Fruit fly (Drosophila melanogaster) whole organism, embryonic: ENCODE measurements around the gene CG46310.

Experiments used
- B-H2 ChIP-seq: fragments of 200-800 bp; sonication (Bioruptor generic); optimal IDR thresholded peaks from 2 replicates; lab custom pipeline; 2018; ENCODE audit warnings: missing biosample characterization, mild to moderate bottlenecking, missing genetic modification characterization
- CG10267 ChIP-seq: fragments of 200-800 bp; sonication (Bioruptor generic); optimal IDR thresholded peaks from 2 replicates; lab custom pipeline; 2018; ENCODE audit warnings: missing biosample characterization, mild to moderate bottlenecking, missing genetic modification characterization, moderate library complexity
- CG10321 ChIP-seq: fragments of 200-800 bp; sonication (Bioruptor generic); IDR thresholded peaks from 2 replicates; pipeline ENCODE4 v1.3.6; 2022; ENCODE audit warnings: missing biosample characterization, missing genetic modification characterization
- CG11504 ChIP-seq: fragments of 200-800 bp; sonication (Bioruptor generic); optimal IDR thresholded peaks from 3 replicates; lab custom pipeline; 2019; ENCODE audit warnings: missing biosample characterization, mild to moderate bottlenecking, missing genetic modification characterization, moderate library complexity
- CG12219 ChIP-seq: fragments of 200-800 bp; sonication (Bioruptor generic); optimal IDR thresholded peaks from 3 replicates; lab custom pipeline; 2018; ENCODE audit warnings: missing biosample characterization, mild to moderate bottlenecking, missing genetic modification characterization
- CG12659 ChIP-seq: fragments of 200-800 bp; sonication (Bioruptor generic); optimal IDR thresholded peaks from 3 replicates; lab custom pipeline; 2017; ENCODE audit warnings: mild to moderate bottlenecking, missing biosample characterization, missing genetic modification reagents, missing genetic modification characterization
- CG12769 ChIP-seq: fragments of 200-800 bp; sonication (Bioruptor generic); optimal IDR thresholded peaks from 2 replicates; lab custom pipeline; 2019; ENCODE audit warnings: missing biosample characterization, mild to moderate bottlenecking, missing genetic modification characterization, moderate library complexity
- CG13624 ChIP-seq: fragments of 200-800 bp; sonication (Bioruptor generic); optimal IDR thresholded peaks from 2 replicates; lab custom pipeline; 2016; ENCODE audit warnings: missing biosample characterization, missing genetic modification characterization
- CG13775 ChIP-seq: fragments of 200-800 bp; sonication (Bioruptor generic); optimal IDR thresholded peaks from 3 replicates; lab custom pipeline; 2017; ENCODE audit warnings: missing biosample characterization, mild to moderate bottlenecking, missing genetic modification characterization
- CG15269 ChIP-seq: fragments of 200-800 bp; sonication (Bioruptor generic); optimal IDR thresholded peaks from 2 replicates; lab custom pipeline; 2018; ENCODE audit warnings: missing biosample characterization, mild to moderate bottlenecking, missing genetic modification characterization, moderate library complexity
- CG1792 ChIP-seq: fragments of 200-800 bp; sonication (Bioruptor generic); optimal IDR thresholded peaks from 2 replicates; lab custom pipeline; 2016; ENCODE audit warnings: missing biosample characterization, missing genetic modification characterization
- CG2712 ChIP-seq: fragments of 200-800 bp; optimal IDR thresholded peaks from 3 replicates; lab custom pipeline; 2019; ENCODE audit warnings: missing biosample characterization, mild to moderate bottlenecking, missing genetic modification characterization, moderate library complexity
- CG32772 ChIP-seq: fragments of 200-800 bp; sonication (Bioruptor generic); IDR thresholded peaks from 2 replicates; pipeline ENCODE4 v1.3.6; 2022; ENCODE audit warnings: missing biosample characterization, missing genetic modification characterization
- CG34224 ChIP-seq: fragments of 200-800 bp; sonication (Bioruptor generic); IDR thresholded peaks from 3 replicates; pipeline ENCODE4 v1.3.6; 2022; ENCODE audit warnings: missing biosample characterization, missing genetic modification characterization; ENCODE audit not compliant: partially characterized antibody
- CG3726 ChIP-seq: fragments of 200-800 bp; sonication (Bioruptor generic); IDR thresholded peaks from 3 replicates; pipeline ENCODE4, ENCODE4 v1.3.6; 2022; ENCODE audit warnings: missing biosample characterization, missing genetic modification characterization
- CG5245 ChIP-seq: fragments of 200-800 bp; sonication (Bioruptor generic); optimal IDR thresholded peaks from 3 replicates; lab custom pipeline; 2016; ENCODE audit warnings: missing biosample characterization, missing genetic modification characterization
- CG6175 ChIP-seq: fragments of 200-800 bp; sonication (Bioruptor generic); IDR thresholded peaks from 3 replicates; pipeline ENCODE4 v1.3.6; 2022; ENCODE audit warnings: missing biosample characterization, missing genetic modification characterization
- D19A ChIP-seq: fragments of 200-800 bp; optimal IDR thresholded peaks from 3 replicates; lab custom pipeline; 2019; ENCODE audit warnings: missing biosample characterization, mild to moderate bottlenecking, missing genetic modification characterization, moderate library complexity
- Dp ChIP-seq: fragments of 200-800 bp; sonication (Bioruptor generic); optimal IDR thresholded peaks from 2 replicates; lab custom pipeline; 2018; ENCODE audit warnings: missing biosample characterization, mild to moderate bottlenecking, missing genetic modification characterization, moderate library complexity
- E2f1 ChIP-seq: fragments of 200-800 bp; sonication (Bioruptor generic); IDR thresholded peaks from 2 replicates; pipeline ENCODE4 v1.3.6; 2022; ENCODE audit warnings: missing biosample characterization, missing genetic modification characterization
- Gug ChIP-seq: fragments of 200-800 bp; sonication (Bioruptor generic); IDR thresholded peaks from 4 replicates; pipeline ENCODE4 v1.3.6; 2022; ENCODE audit warnings: missing biosample characterization, missing genetic modification characterization
- Hey ChIP-seq: fragments of 200-800 bp; sonication (Bioruptor generic); optimal IDR thresholded peaks from 3 replicates; lab custom pipeline; 2018; ENCODE audit warnings: missing biosample characterization, mild to moderate bottlenecking, missing genetic modification characterization
- Hr3 ChIP-seq: fragments of 200-800 bp; sonication (Bioruptor generic); optimal IDR thresholded peaks from 3 replicates; lab custom pipeline; 2016; ENCODE audit warnings: missing biosample characterization, missing genetic modification characterization
- Nf-YB ChIP-seq: fragments of 200-800 bp; sonication (Bioruptor generic); optimal IDR thresholded peaks from 3 replicates; lab custom pipeline; 2019; ENCODE audit warnings: missing biosample characterization, mild to moderate bottlenecking, missing genetic modification characterization, moderate library complexity
- Pdp1 ChIP-seq, 2 experiments: fragments of 200-800 bp; sonication (Bioruptor generic); optimal IDR thresholded peaks; 3 replicates each; lab custom pipeline; 2016; ENCODE audit warnings: missing biosample characterization in 2 of 2, missing genetic modification characterization in 2 of 2, mild to moderate bottlenecking in 1 of 2, moderate library complexity in 1 of 2
- Six4 ChIP-seq: fragments of 200-800 bp; sonication (Bioruptor generic); optimal IDR thresholded peaks from 2 replicates; lab custom pipeline; 2016; ENCODE audit warnings: missing biosample characterization, missing genetic modification characterization
- abd-A ChIP-seq: fragments of 200-800 bp; sonication (Bioruptor generic); optimal IDR thresholded peaks from 3 replicates; lab custom pipeline; 2019; ENCODE audit warnings: missing biosample characterization, mild to moderate bottlenecking, missing genetic modification characterization, moderate library complexity
- al ChIP-seq: fragments of 200-800 bp; sonication (Bioruptor generic); IDR thresholded peaks from 2 replicates; pipeline ENCODE4 v1.3.6; 2022; ENCODE audit warnings: missing biosample characterization, missing genetic modification characterization
- bbx ChIP-seq: fragments of 200-800 bp; sonication (Bioruptor generic); IDR thresholded peaks from 2 replicates; pipeline ENCODE4 v1.3.6; 2022; ENCODE audit warnings: missing biosample characterization, missing genetic modification characterization; ENCODE audit not compliant: partially characterized antibody
- bowl ChIP-seq: fragments of 200-800 bp; sonication (Bioruptor generic); IDR thresholded peaks from 2 replicates; pipeline ENCODE4 v1.3.6; 2022; ENCODE audit warnings: missing biosample characterization, missing genetic modification characterization
- croc ChIP-seq: fragments of 200-800 bp; sonication (Bioruptor generic); conservative IDR thresholded peaks from 3 replicates; pipeline ENCODE4 v1.3.6; 2022; ENCODE audit warnings: missing biosample characterization, missing genetic modification characterization
- fd96Cb ChIP-seq: fragments of 200-800 bp; sonication (Bioruptor generic); optimal IDR thresholded peaks from 2 replicates; lab custom pipeline; 2018; ENCODE audit warnings: missing biosample characterization, mild to moderate bottlenecking, missing genetic modification characterization, moderate library complexity
- gem ChIP-seq: fragments of 200-800 bp; sonication (Bioruptor generic); optimal IDR thresholded peaks from 2 replicates; lab custom pipeline; 2019; ENCODE audit warnings: missing biosample characterization, mild to moderate bottlenecking, missing genetic modification characterization, moderate library complexity
- hbn ChIP-seq: fragments of 200-800 bp; sonication (Bioruptor generic); IDR thresholded peaks from 2 replicates; pipeline ENCODE4 v1.3.6; 2022; ENCODE audit warnings: missing biosample characterization, missing genetic modification characterization; ENCODE audit not compliant: partially characterized antibody
- insv ChIP-seq, 2 experiments: fragments of 200-800 bp; sonication (Bioruptor generic); optimal IDR thresholded peaks; 3 replicates each; lab custom pipeline; 2016 to 2018; ENCODE audit warnings: missing biosample characterization in 2 of 2, missing genetic modification characterization in 2 of 2
- kah ChIP-seq: fragments of 200-800 bp; sonication (Bioruptor generic); optimal IDR thresholded peaks from 2 replicates; lab custom pipeline; 2018; ENCODE audit warnings: missing biosample characterization, mild to moderate bottlenecking, missing genetic modification characterization
- mirr ChIP-seq: fragments of 200-800 bp; sonication (Bioruptor generic); optimal IDR thresholded peaks from 3 replicates; lab custom pipeline; 2018; ENCODE audit warnings: missing biosample characterization, mild to moderate bottlenecking, missing genetic modification characterization
- pita ChIP-seq: fragments of 200-800 bp; sonication (Bioruptor generic); optimal IDR thresholded peaks from 2 replicates; lab custom pipeline; 2017; ENCODE audit warnings: missing biosample characterization, mild to moderate bottlenecking, missing genetic modification characterization
- prd ChIP-seq, 3 experiments: fragments of >200 bp in 2 of 3; fragments of 200-800 bp in 1 of 3; sonication (Bioruptor generic) in 1 of 3; optimal IDR thresholded peaks in 2 of 3; IDR thresholded peaks in 1 of 3; 2 replicates in 2 of 3; 3 replicates in 1 of 3; pipeline versions ENCODE4 v1.3.6 to Lab custom; 2017 to 2022; ENCODE audit warnings: missing biosample characterization in 1 of 3, missing genetic modification characterization in 1 of 3
- pros ChIP-seq: fragments of 200-800 bp; sonication (Bioruptor generic); optimal IDR thresholded peaks from 3 replicates; lab custom pipeline; 2019; ENCODE audit warnings: missing biosample characterization, mild to moderate bottlenecking, missing genetic modification characterization, moderate library complexity
- row ChIP-seq: fragments of 200-800 bp; sonication (Bioruptor generic); IDR thresholded peaks from 3 replicates; pipeline ENCODE4 v1.3.6; 2022; ENCODE audit warnings: missing biosample characterization, missing genetic modification characterization
- sd ChIP-seq: fragments of 200-800 bp; sonication (Bioruptor generic); optimal IDR thresholded peaks from 3 replicates; lab custom pipeline; 2018; ENCODE audit warnings: missing biosample characterization, mild to moderate bottlenecking, missing genetic modification characterization, moderate library complexity
- sob ChIP-seq: fragments of 200-800 bp; sonication (Bioruptor generic); IDR thresholded peaks from 2 replicates; pipeline ENCODE4 v1.3.6; 2022; ENCODE audit warnings: missing biosample characterization, missing genetic modification characterization
- tll ChIP-seq, 2 experiments: fragments of 200-800 bp in 1 of 2; fragments of >200 bp in 1 of 2; sonication (Bioruptor generic) in 1 of 2; optimal IDR thresholded peaks; 2 replicates each; lab custom pipeline; 2017 to 2019; ENCODE audit warnings: missing biosample characterization in 2 of 2, missing genetic modification characterization in 2 of 2, mild to moderate bottlenecking in 1 of 2, moderate library complexity in 1 of 2
- tna ChIP-seq: fragments of 200-800 bp; sonication (Bioruptor generic); IDR thresholded peaks from 2 replicates; pipeline ENCODE4 v1.3.6; 2022; ENCODE audit warnings: missing biosample characterization, missing genetic modification characterization; ENCODE audit not compliant: partially characterized antibody
- ttk ChIP-seq: fragments of 200-800 bp; sonication (Bioruptor generic); IDR thresholded peaks from 2 replicates; pipeline ENCODE4 v2.1.2; 2022; ENCODE audit warnings: missing biosample characterization, missing genetic modification characterization
- tup ChIP-seq: fragments of 200-800 bp; sonication (Bioruptor generic); optimal IDR thresholded peaks from 2 replicates; lab custom pipeline; 2016; ENCODE audit warnings: missing biosample characterization, mild to moderate bottlenecking, missing genetic modification characterization, moderate library complexity
- vvl ChIP-seq: fragments of 200-800 bp; sonication (Bioruptor generic); IDR thresholded peaks from 2 replicates; pipeline ENCODE4 v1.3.6; 2022; ENCODE audit warnings: missing biosample characterization, missing genetic modification characterization

Gene CG46310

dm6 chr3R:23143440-23143839 lies 30.2 kb upstream of the CG46310 start (continued):
- peak; percentile 74 for TF ChIP-seq abd-A (tag; lab: Kevin White, UChicago)
- peak; percentile 89 for TF ChIP-seq Nf-YB (GFP tag; lab: Kevin White, UChicago)
- TF ChIP-seq kah (GFP tag; lab: Kevin White, UChicago) = no peak
- TF ChIP-seq CG10321 (GFP tag; lab: Robert Waterston, UW) = peak; percentile 14; the same call in 1 of the 2 replicates
- peak; percentile 94 for TF ChIP-seq CG6175
- no peak for TF ChIP-seq CG34224 (GFP tag; lab: Robert Waterston, UW)
- TF ChIP-seq CG3726 (GFP tag; lab: Robert Waterston, UW) = 0 out of 3 replicates have a peak, but pooled peaks have one; percentile 29
- TF ChIP-seq vvl = 0 out of 2 replicates have a peak, but pooled peaks have one; percentile 17
- no peak for TF ChIP-seq Hey (tag; lab: Kevin White, UChicago)
- no peak for TF ChIP-seq tup
- peak; percentile 53 for TF ChIP-seq CG12769 (tag; lab: Kevin White, UChicago)
- peak; percentile 73 for TF ChIP-seq pros (GFP tag; lab: Kevin White, UChicago)
- no peak for TF ChIP-seq CG1792 (GFP tag; lab: Kevin White, UChicago)
- TF ChIP-seq Hr3 (GFP tag; lab: Kevin White, UChicago) = no peak
- TF ChIP-seq tll (GFP tag; optimal IDR thresholded peaks at IDR 0.05; lab: Kevin White, UChicago) = no peak
- 0 out of 2 replicates have a peak, but pooled peaks have one; percentile 11 for TF ChIP-seq ttk (GFP tag; lab: Robert Waterston, UW)
- TF ChIP-seq bowl (GFP tag; lab: Robert Waterston, UW) = no peak
- TF ChIP-seq, all 482 proteins: peak for 21

DNA sequence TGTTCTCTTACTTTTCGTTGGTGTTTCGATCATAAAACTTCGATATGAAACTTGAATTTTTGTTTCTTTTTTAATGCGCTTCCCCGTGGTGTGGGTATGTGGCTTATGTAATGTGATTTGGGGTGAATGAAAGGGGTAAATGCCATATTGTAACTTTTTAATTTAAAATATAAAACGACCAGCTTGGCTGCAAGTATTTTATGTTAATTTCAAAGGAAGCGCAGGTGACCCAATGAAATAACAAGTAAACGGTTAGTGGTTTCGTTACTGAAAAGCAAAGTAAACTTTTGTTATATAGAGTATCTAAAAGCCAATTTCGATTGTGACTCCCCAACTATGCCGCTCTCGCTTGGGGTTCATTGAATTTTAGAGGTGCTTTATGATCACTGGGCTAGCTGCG lies 29.0 kb upstream of the CG46310 start:
- TF ChIP-seq CG15269 (tag; lab: Kevin White, UChicago) = no peak
- no peak for TF ChIP-seq CG12659
- TF ChIP-seq Gug (GFP tag; lab: Robert Waterston, UW) = no peak
- TF ChIP-seq prd (optimal IDR thresholded peaks at IDR 0.05; lab: Kevin White, UChicago) = no peak
- peak; percentile 26; the same call in 1 of the 3 replicates for TF ChIP-seq prd (GFP tag; IDR thresholded peaks at IDR 0.05; lab: Robert Waterston, UW)
- peak; percentile 52 for TF ChIP-seq D19A (tag; lab: Kevin White, UChicago)
- TF ChIP-seq CG3726 (GFP tag; lab: Robert Waterston, UW) = no peak
- no peak for TF ChIP-seq fd96Cb (tag; lab: Kevin White, UChicago)
- no peak for TF ChIP-seq al (GFP tag; lab: Robert Waterston, UW)
- no peak for TF ChIP-seq CG12219
- TF ChIP-seq Dp (GFP tag; lab: Kevin White, UChicago) = no peak
- no peak for TF ChIP-seq CG13624
- TF ChIP-seq CG13775 (GFP tag; lab: Kevin White, UChicago) = no peak
- TF ChIP-seq tna (GFP tag; lab: Robert Waterston, UW) = no peak
- TF ChIP-seq croc (GFP tag; lab: Robert Waterston, UW) = no peak
- no peak for TF ChIP-seq hbn (GFP tag; lab: Robert Waterston, UW)
- TF ChIP-seq mirr (GFP tag; lab: Kevin White, UChicago) = no peak
- TF ChIP-seq sob = no peak
- no peak for TF ChIP-seq CG5245
- peak; percentile 29 for TF ChIP-seq CG2712 (tag; lab: Kevin White, UChicago)
- TF ChIP-seq sd (tag; lab: Kevin White, UChicago) = peak; percentile 2
- TF ChIP-seq bbx = no peak
- TF ChIP-seq insv (GFP tag; optimal IDR thresholded peaks at IDR 0.05; lab: Kevin White, UChicago) = no peak
- no peak for TF ChIP-seq CG32772 (GFP tag; lab: Robert Waterston, UW)
- peak; percentile 5 for TF ChIP-seq gem (tag; lab: Kevin White, UChicago)
- peak in 1 of 2 experiments; percentile 29 for TF ChIP-seq Pdp1 (GFP tag; optimal IDR thresholded peaks at IDR 0.05; lab: Kevin White, UChicago)
- peak; percentile 20 for TF ChIP-seq CG11504
- no peak for TF ChIP-seq B-H2
- TF ChIP-seq Six4 (GFP tag; lab: Kevin White, UChicago) = no peak
- peak; percentile 14; the same call in 1 of the 2 replicates for TF ChIP-seq E2f1 (GFP tag; lab: Robert Waterston, UW)
- TF ChIP-seq CG10267 (tag; lab: Kevin White, UChicago) = no peak
- TF ChIP-seq pita (GFP tag; lab: Kevin White, UChicago) = no peak
- peak; percentile 51; the same call in 1 of the 3 replicates for TF ChIP-seq row (GFP tag; lab: Robert Waterston, UW)
